Worm (Caenorhabditis elegans): Measurements from ENCODE around the gene phy-3.

DNA sequence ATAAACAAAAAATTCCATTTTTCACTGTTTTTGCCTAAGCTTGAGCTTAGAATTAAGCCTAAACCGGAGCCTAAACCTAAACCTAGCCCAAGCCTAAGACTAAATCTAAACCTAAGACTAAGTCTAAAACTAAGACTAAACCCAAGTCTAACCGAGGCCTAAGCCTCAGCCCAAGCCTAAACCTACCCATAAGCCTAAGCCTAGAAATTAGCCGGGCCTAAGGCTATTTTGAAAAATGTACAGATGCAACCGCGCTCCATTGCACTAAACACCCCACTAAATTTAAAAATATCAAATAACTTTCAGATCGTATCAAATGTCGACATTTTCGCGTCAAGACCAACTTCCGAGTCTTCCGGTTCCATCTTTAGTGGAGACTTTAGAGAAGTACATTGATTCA, 17.7 kb upstream of the phy-3 start, which contains the start of gene T20B3.1:
- TF ChIP-seq madf-9 (GFP tag; conservative IDR thresholded peaks at IDR 0.05) (no peak), ceh-82 (tag; optimal IDR thresholded peaks at IDR 0.05) (no peak), lin-13 (GFP tag; optimal IDR thresholded peaks at IDR 0.05) (no peak), ceh-28 (tag; optimal IDR thresholded peaks at IDR 0.05) (no peak), dmd-9 (GFP tag; IDR thresholded peaks at IDR 0.05) (no peak)

Measured in whole organism, L4 larva.